Fruit fly (Drosophila melanogaster): ENCODE results near the gene GAA1.

The GAA1 gene

dm6 chrX:5894529-5895487, 21.7 kb upstream of the GAA1 start (continued):
- TF ChIP-seq CG7357 (GFP tag; IDR thresholded peaks at IDR 0.05) (no peak), CG9932 (GFP tag; IDR thresholded peaks at IDR 0.05) (peak; percentile 44), CG17829 (tag; optimal IDR thresholded peaks at IDR 0.05) (peak; percentile 2), CG4424 (GFP tag; optimal IDR thresholded peaks at IDR 0.05) (peak; percentile 18), sd (tag; optimal IDR thresholded peaks at IDR 0.05) (peak; percentile 54), crc (GFP tag; optimal IDR thresholded peaks at IDR 0.05) (no peak), tap (tag; optimal IDR thresholded peaks at IDR 0.05) (no peak), CG7839 (tag; optimal IDR thresholded peaks at IDR 0.05) (peak; percentile 25), Sox102F (GFP tag; optimal IDR thresholded peaks at IDR 0.05) (peak; percentile 31), cg (GFP tag; optimal IDR thresholded peaks at IDR 0.05) (peak; percentile 68), tx (GFP tag; optimal IDR thresholded peaks at IDR 0.05) (no peak), insv (GFP tag; optimal IDR thresholded peaks at IDR 0.05) (no peak), CG10274 (GFP tag; optimal IDR thresholded peaks at IDR 0.05) (peak; percentile 36), Blimp-1 (GFP tag; optimal IDR thresholded peaks at IDR 0.05) (peak; percentile 17), CG1647 (GFP tag; optimal IDR thresholded peaks at IDR 0.05) (no peak), Mes4 (GFP tag; optimal IDR thresholded peaks at IDR 0.05) (no peak), Dbx (GFP tag; IDR thresholded peaks at IDR 0.05) (no peak), CG12769 (tag; optimal IDR thresholded peaks at IDR 0.05) (peak; percentile 31), gcm2 (GFP tag; optimal IDR thresholded peaks at IDR 0.05) (no peak), Atf6 (GFP tag; IDR thresholded peaks at IDR 0.05) (no peak), Dip3 (GFP tag; optimal IDR thresholded peaks at IDR 0.05) (no peak), ems (GFP tag; optimal IDR thresholded peaks at IDR 0.05) (peak; percentile 7), CG5180 (GFP tag; optimal IDR thresholded peaks at IDR 0.05) (no peak), PHDP (tag; optimal IDR thresholded peaks at IDR 0.05) (peak; percentile 3), grau (tag; optimal IDR thresholded peaks at IDR 0.05) (peak; percentile 78), Lim3 (GFP tag; IDR thresholded peaks at IDR 0.05) (no peak), CG10267 (tag; optimal IDR thresholded peaks at IDR 0.05) (peak; percentile 6), CG31441 (GFP tag; IDR thresholded peaks at IDR 0.05) (peak; percentile 36; the same call in 1 of the 2 replicates), CG17361 (GFP tag; IDR thresholded peaks at IDR 0.05) (peak; percentile 30; the same call in 1 of the 3 replicates), Hr39 (optimal IDR thresholded peaks at IDR 0.05) (no peak), caup (GFP tag; optimal IDR thresholded peaks at IDR 0.05; ENCODE audit: severe bottlenecking) (no peak), CG8924 (tag; optimal IDR thresholded peaks at IDR 0.05) (peak; percentile 31), CG18599 (GFP tag; optimal IDR thresholded peaks at IDR 0.05) (peak; percentile 18), CG11504 (tag; optimal IDR thresholded peaks at IDR 0.05) (peak; percentile 40), Hsf (GFP tag; optimal IDR thresholded peaks at IDR 0.05) (no peak), row (GFP tag; IDR thresholded peaks at IDR 0.05) (peak; percentile 60), HLHmδ (GFP tag; optimal IDR thresholded peaks at IDR 0.05) (no peak), Myb (GFP tag; optimal IDR thresholded peaks at IDR 0.05) (no peak), CG7556 (GFP tag; optimal IDR thresholded peaks at IDR 0.05) (peak; percentile 26), Stat92E (GFP tag; optimal IDR thresholded peaks at IDR 0.05) (no peak), CG6813 (GFP tag; optimal IDR thresholded peaks at IDR 0.05) (no peak), slbo (GFP tag; IDR thresholded peaks at IDR 0.05) (peak; percentile 45; the same call in 1 of the 2 replicates), gem (tag; optimal IDR thresholded peaks at IDR 0.05) (peak; percentile 60), CG12155 (GFP tag; optimal IDR thresholded peaks at IDR 0.05) (no peak), fd96Cb (tag; optimal IDR thresholded peaks at IDR 0.05) (no peak), kni (GFP tag; optimal IDR thresholded peaks at IDR 0.05) (peak; percentile 38), CG9215 (GFP tag; IDR thresholded peaks at IDR 0.05) (no peak), z (GFP tag; IDR thresholded peaks at IDR 0.05) (0 out of 3 replicates have a peak, but pooled peaks have one; percentile 30)

Measured in whole organism, embryonic.